Worm (Caenorhabditis elegans): Measurements from ENCODE around the gene F47B8.5.
A peak's percentile ranks its signal among the peaks of the same experiment; 100 is the strongest.

F47B8.5 gene

ce11 chrV:14355738-14356368, 28.2 kb upstream of the F47B8.5 start, which contains the start of gene cyn-1 (continued):
- no peak for TF ChIP-seq ces-1 (GFP tag; optimal IDR thresholded peaks at IDR 0.05)
- no peak for TF ChIP-seq F26F4.8 (GFP tag; conservative IDR thresholded peaks at IDR 0.05)
- TF ChIP-seq aly-2 (tag; optimal IDR thresholded peaks at IDR 0.05): no peak
- no peak for TF ChIP-seq Y75B8A.6 (GFP tag; IDR thresholded peaks at IDR 0.05)
- TF ChIP-seq dve-1 (tag; optimal IDR thresholded peaks at IDR 0.05; ENCODE audit: insufficient read depth): peak; percentile 85
- peak; percentile 53 for TF ChIP-seq ztf-7 (tag; optimal IDR thresholded peaks at IDR 0.05)
- TF ChIP-seq zip-2 (tag; optimal IDR thresholded peaks at IDR 0.05): peak; percentile 38
- no peak for TF ChIP-seq lin-29 (GFP tag; IDR thresholded peaks at IDR 0.05)
- TF ChIP-seq pqm-1 (tag; optimal IDR thresholded peaks at IDR 0.05): no peak
- TF ChIP-seq aha-1 (tag): peak; percentile 31
- TF ChIP-seq F49E8.2 (tag; optimal IDR thresholded peaks at IDR 0.05; ENCODE audit: borderline replicate concordance): peak; percentile 1
- TF ChIP-seq lin-38 (GFP tag; IDR thresholded peaks at IDR 0.05): peak; percentile 84
- peak; percentile 61 for TF ChIP-seq duxl-1 (tag; optimal IDR thresholded peaks at IDR 0.05; ENCODE audit: poor library complexity)
- peak; percentile 66 for TF ChIP-seq hlh-11 (tag; optimal IDR thresholded peaks at IDR 0.05)
- TF ChIP-seq ama-1 (optimal IDR thresholded peaks at IDR 0.05): peak; percentile 10
- TF ChIP-seq unc-130 (GFP tag; optimal IDR thresholded peaks at IDR 0.05): peak; percentile 41
- peak in 1 of 2 experiments; percentile 25 for TF ChIP-seq hif-1 (tag; optimal IDR thresholded peaks at IDR 0.05)
- no peak for TF ChIP-seq ceh-82 (tag; optimal IDR thresholded peaks at IDR 0.05)
- no peak for TF ChIP-seq ceh-44 (GFP tag; IDR thresholded peaks at IDR 0.05)
- peak; percentile 93 for TF ChIP-seq mes-2 (tag; optimal IDR thresholded peaks at IDR 0.05; ENCODE audit: poor library complexity, severe bottlenecking)
- TF ChIP-seq R02D3.7 (tag; optimal IDR thresholded peaks at IDR 0.05): no peak
- peak; percentile 54 for TF ChIP-seq nhr-77 (tag; optimal IDR thresholded peaks at IDR 0.05)
- TF ChIP-seq spr-1 (tag; optimal IDR thresholded peaks at IDR 0.05): peak; percentile 66
- peak; percentile 40 for TF ChIP-seq F37D6.2 (tag; optimal IDR thresholded peaks at IDR 0.05)
- TF ChIP-seq php-3 (GFP tag; IDR thresholded peaks at IDR 0.05): no peak
- TF ChIP-seq Y48G9A.11 (GFP tag; IDR thresholded peaks at IDR 0.05): no peak

- peak; percentile 37 for TF ChIP-seq duxl-1 (tag; optimal IDR thresholded peaks at IDR 0.05; ENCODE audit: poor library complexity)
- TF ChIP-seq lsy-2 (tag; optimal IDR thresholded peaks at IDR 0.05): peak in 1 of 2 experiments; percentile 65
- TF ChIP-seq madf-5 (GFP tag; IDR thresholded peaks at IDR 0.05): 0 out of 4 replicates have a peak, but pooled peaks have one; percentile 3 to 18
- TF ChIP-seq daf-12 (tag; optimal IDR thresholded peaks at IDR 0.05): no peak
- TF ChIP-seq mxl-2 (GFP tag; conservative IDR thresholded peaks at IDR 0.05): 0 out of 2 replicates have a peak, but pooled peaks have one; percentile 7
- peak; percentile 54 for TF ChIP-seq dmd-6 (GFP tag; IDR thresholded peaks at IDR 0.05)
- peak; percentile 85 for TF ChIP-seq sdz-12 (GFP tag; optimal IDR thresholded peaks at IDR 0.05)
- peak; percentile 80 for TF ChIP-seq ama-1 (optimal IDR thresholded peaks at IDR 0.05)
- peak; percentile 60 for TF ChIP-seq dve-1 (tag; optimal IDR thresholded peaks at IDR 0.05; ENCODE audit: insufficient read depth)
- peak; percentile 58; the same call in 1 of the 2 replicates for TF ChIP-seq arid-1 (GFP tag; conservative IDR thresholded peaks at IDR 0.05)
- TF ChIP-seq unc-39 (tag; optimal IDR thresholded peaks at IDR 0.05): no peak
- TF ChIP-seq lin-1 (GFP tag; IDR thresholded peaks at IDR 0.05): peak; percentile 42; the same call in 1 of the 2 replicates
- TF ChIP-seq jun-1 (tag; optimal IDR thresholded peaks at IDR 0.05): no peak
- TF ChIP-seq nhr-48 (tag; optimal IDR thresholded peaks at IDR 0.05): peak; percentile 57
- peak; percentile 70 for TF ChIP-seq mep-1 (tag; optimal IDR thresholded peaks at IDR 0.05)
- TF ChIP-seq rbr-2 (tag; optimal IDR thresholded peaks at IDR 0.05): no peak
- peak; percentile 27; the same call in 1 of the 2 replicates for TF ChIP-seq F26F4.8 (GFP tag; conservative IDR thresholded peaks at IDR 0.05)
- TF ChIP-seq vab-7 (GFP tag; IDR thresholded peaks at IDR 0.05): peak; percentile 49; the same call in 1 of the 2 replicates
- TF ChIP-seq spr-1 (tag; optimal IDR thresholded peaks at IDR 0.05): peak; percentile 65
- peak; percentile 7 for TF ChIP-seq lin-13 (GFP tag; optimal IDR thresholded peaks at IDR 0.05)
- TF ChIP-seq F44E2.7 (GFP tag; IDR thresholded peaks at IDR 0.05): no peak
- no peak for TF ChIP-seq tra-1 (GFP tag; IDR thresholded peaks at IDR 0.05)
- TF ChIP-seq spr-3 (GFP tag; optimal IDR thresholded peaks at IDR 0.05): peak; percentile 67
- TF ChIP-seq ZK546.5 (tag; optimal IDR thresholded peaks at IDR 0.05): peak in 1 of 2 experiments; percentile 2
- no peak for TF ChIP-seq fos-1 (tag; optimal IDR thresholded peaks at IDR 0.05)
- peak; percentile 69; the same call in 1 of the 2 replicates for TF ChIP-seq egl-43 (GFP tag; IDR thresholded peaks at IDR 0.05)
- TF ChIP-seq nhr-111 (GFP tag; optimal IDR thresholded peaks at IDR 0.05): peak; percentile 28
Observed at ce11 chrV:14354258-14354877, 26.7 kb upstream of the F47B8.5 start, which contains the start of gene Y49A3A.3. Y49A3A.3 (plus strand) TSS chrV:14354410.

Measured in whole organism, L4 larva.